Fruit fly (Drosophila melanogaster) whole organism, wandering third instar larva: ENCODE data around the gene CG13409.
A peak's percentile ranks its signal among the peaks of the same experiment; 100 is the strongest.

ENCODE experiments used
- Dif ChIP-seq: fragments of 200-275, 200-300 bp; sonication (Bioruptor generic); optimal IDR thresholded peaks from 2 replicates; lab custom pipeline; 2018; ENCODE audit warnings: missing biosample characterization, missing genetic modification characterization; ENCODE audit not compliant: partially characterized antibody
- HLH106 ChIP-seq: fragments of 200-800 bp; optimal IDR thresholded peaks from 3 replicates; lab custom pipeline; 2019; ENCODE audit warnings: missing biosample characterization, mild to moderate bottlenecking, missing genetic modification characterization, moderate library complexity
- Rel ChIP-seq, 2 experiments: fragments of 200-800 bp; sonication (Bioruptor generic) in 1 of 2; optimal IDR thresholded peaks; 2 replicates in 1 of 2; 3 replicates in 1 of 2; lab custom pipeline; 2016 to 2019; ENCODE audit warnings: mild to moderate bottlenecking in 2 of 2, missing biosample characterization in 2 of 2, missing genetic modification characterization in 2 of 2, moderate library complexity in 1 of 2
- br ChIP-seq: fragments of 200-800 bp; sonication (Bioruptor generic); optimal IDR thresholded peaks from 2 replicates; lab custom pipeline; 2016; ENCODE audit warnings: missing biosample characterization, missing genetic modification characterization
- dl ChIP-seq, 2 experiments: fragments of 175-275, 200-275 bp in 1 of 2; fragments of 200-275 bp in 1 of 2; sonication (Bioruptor generic); optimal IDR thresholded peaks; lab custom pipeline; 2018; ENCODE audit warnings: mild to moderate bottlenecking in 2 of 2, missing biosample characterization in 2 of 2, missing genetic modification characterization in 2 of 2, moderate library complexity in 2 of 2; ENCODE audit not compliant: partially characterized antibody in 2 of 2, insufficient read depth in 1 of 2
- dmrt93B ChIP-seq: fragments of 200-800 bp; sonication (Bioruptor generic); optimal IDR thresholded peaks from 2 replicates; lab custom pipeline; 2018; ENCODE audit warnings: missing biosample characterization, mild to moderate bottlenecking, missing genetic modification characterization
- pan ChIP-seq: fragments of >200 bp; optimal IDR thresholded peaks from 2 replicates; lab custom pipeline; 2017
- psq ChIP-seq: fragments of 200-800 bp; sonication (Bioruptor generic); optimal IDR thresholded peaks from 3 replicates; lab custom pipeline; 2017; ENCODE audit warnings: missing biosample characterization, mild to moderate bottlenecking, missing genetic modification characterization, moderate library complexity

DNA sequence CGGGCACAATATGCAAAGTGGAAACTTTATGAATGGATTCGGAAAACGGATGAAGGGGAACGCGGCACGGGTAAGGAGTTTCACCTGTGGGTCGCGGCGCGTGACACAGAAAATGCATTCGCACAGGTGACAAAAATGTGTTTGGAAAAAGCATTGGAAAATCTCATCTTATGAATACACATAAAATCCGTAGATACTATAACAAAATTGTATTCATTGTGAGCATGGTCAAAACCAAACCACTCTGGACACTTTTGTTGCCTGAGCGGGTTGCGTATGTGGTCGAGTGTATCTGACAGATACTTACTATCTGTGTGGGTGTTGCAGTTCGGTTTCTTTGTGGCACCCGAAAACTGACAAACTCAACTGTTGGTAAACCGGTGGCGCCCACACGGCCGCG, 7.8 kb upstream of the CG13409 start:
- TF ChIP-seq Rel (GFP tag; optimal IDR thresholded peaks at IDR 0.05; lab: Kevin White, UChicago) (no peak), Rel (tag; optimal IDR thresholded peaks at IDR 0.05; lab: Kevin White, UChicago) (no peak), HLH106 (peak; percentile 19), dl (GFP tag; optimal IDR thresholded peaks at IDR 0.05; lab: Kevin White, UChicago; ENCODE audit: insufficient read depth in 1 of 2, partially characterized antibody in 2 of 2) (no peak), pan (no peak), dmrt93B (no peak), Dif (GFP tag; lab: Kevin White, UChicago) (no peak), psq (peak; percentile 50), br (no peak)
